Worm (Caenorhabditis elegans): ENCODE measurements around the gene rdl-1.

Gene rdl-1

ce11 chrIV:7816402-7817102 lies 46.5 kb upstream of the rdl-1 start:
- TF ChIP-seq aly-2 (tag; optimal IDR thresholded peaks at IDR 0.05), result no peak
- TF ChIP-seq unc-55 (GFP tag; optimal IDR thresholded peaks at IDR 0.05), result peak; percentile 41
- TF ChIP-seq nhr-11 (tag; optimal IDR thresholded peaks at IDR 0.05), result no peak
- TF ChIP-seq mdl-1 (tag; optimal IDR thresholded peaks at IDR 0.05), result no peak
- TF ChIP-seq egl-27 (tag; optimal IDR thresholded peaks at IDR 0.05), result no peak
- TF ChIP-seq lsy-2 (tag; optimal IDR thresholded peaks at IDR 0.05), result peak in 1 of 2 experiments; percentile 56
- no peak for TF ChIP-seq sem-4 (tag; optimal IDR thresholded peaks at IDR 0.05)
- TF ChIP-seq nhr-21 (tag; optimal IDR thresholded peaks at IDR 0.05), result no peak
- no peak for TF ChIP-seq nhr-6 (tag; optimal IDR thresholded peaks at IDR 0.05)
- no peak for TF ChIP-seq blmp-1 (tag; optimal IDR thresholded peaks at IDR 0.05; ENCODE audit: insufficient read depth)
- no peak for TF ChIP-seq fos-1 (tag; optimal IDR thresholded peaks at IDR 0.05)
- TF ChIP-seq nhr-23 (tag; optimal IDR thresholded peaks at IDR 0.05), result no peak
- no peak for TF ChIP-seq peb-1 (tag; optimal IDR thresholded peaks at IDR 0.05)
- TF ChIP-seq sma-9 (GFP tag; optimal IDR thresholded peaks at IDR 0.05), result peak; percentile 16
- TF ChIP-seq sma-9 (tag; optimal IDR thresholded peaks at IDR 0.05), result no peak
- TF ChIP-seq ztf-1 (GFP tag; conservative IDR thresholded peaks at IDR 0.05), result no peak
- TF ChIP-seq nhr-129 (tag; optimal IDR thresholded peaks at IDR 0.05), result peak; percentile 43
- TF ChIP-seq unc-62 (GFP tag; optimal IDR thresholded peaks at IDR 0.05), result no peak
- TF ChIP-seq ztf-4 (tag; optimal IDR thresholded peaks at IDR 0.05), result no peak
- TF ChIP-seq crh-2 (tag; optimal IDR thresholded peaks at IDR 0.05), result peak; percentile 20
- TF ChIP-seq nhr-10 (tag; optimal IDR thresholded peaks at IDR 0.05), result no peak
- TF ChIP-seq lin-11 (tag; optimal IDR thresholded peaks at IDR 0.05), result no peak
- no peak for TF ChIP-seq mbf-1 (tag; optimal IDR thresholded peaks at IDR 0.05)
- TF ChIP-seq ceh-16 (tag; optimal IDR thresholded peaks at IDR 0.05), result no peak
- TF ChIP-seq dmd-4 (tag; optimal IDR thresholded peaks at IDR 0.05), result no peak
- no peak for TF ChIP-seq lin-13 (GFP tag; optimal IDR thresholded peaks at IDR 0.05)
- TF ChIP-seq ZK546.5 (tag; optimal IDR thresholded peaks at IDR 0.05), result no peak
- peak; percentile 88 for TF ChIP-seq gmeb-1 (tag; optimal IDR thresholded peaks at IDR 0.05)
- TF ChIP-seq zag-1 (tag; optimal IDR thresholded peaks at IDR 0.05), result no peak
- peak; percentile 57 for TF ChIP-seq sma-3 (GFP tag; optimal IDR thresholded peaks at IDR 0.05)
- TF ChIP-seq C34F6.9 (tag; optimal IDR thresholded peaks at IDR 0.05), result peak; percentile 13
- no peak for TF ChIP-seq elt-3 (tag; optimal IDR thresholded peaks at IDR 0.05)
- no peak for TF ChIP-seq ztf-11 (tag; optimal IDR thresholded peaks at IDR 0.05)
- no peak for TF ChIP-seq ceh-82 (tag; optimal IDR thresholded peaks at IDR 0.05)
- no peak for TF ChIP-seq ama-1 (optimal IDR thresholded peaks at IDR 0.05)
- no peak for TF ChIP-seq Y55F3AM.14 (GFP tag; optimal IDR thresholded peaks at IDR 0.05)
- TF ChIP-seq nhr-237 (tag; optimal IDR thresholded peaks at IDR 0.05), result no peak
- TF ChIP-seq nhr-77 (tag; optimal IDR thresholded peaks at IDR 0.05), result no peak
- no peak for TF ChIP-seq skn-1 (tag; optimal IDR thresholded peaks at IDR 0.05)
- no peak for TF ChIP-seq lin-39 (tag; optimal IDR thresholded peaks at IDR 0.05)
- TF ChIP-seq elt-1 (tag; optimal IDR thresholded peaks at IDR 0.05), result no peak
- no peak for TF ChIP-seq unc-39 (tag; optimal IDR thresholded peaks at IDR 0.05)
- TF ChIP-seq snpc-4 (tag; optimal IDR thresholded peaks at IDR 0.05), result no peak
- no peak for TF ChIP-seq nhr-25 (tag; optimal IDR thresholded peaks at IDR 0.05)
- TF ChIP-seq R02D3.7 (tag; optimal IDR thresholded peaks at IDR 0.05), result no peak
- TF ChIP-seq mab-5 (tag; optimal IDR thresholded peaks at IDR 0.05), result no peak
- TF ChIP-seq nhr-12 (tag; optimal IDR thresholded peaks at IDR 0.05), result no peak
- no peak for TF ChIP-seq alr-1 (tag; optimal IDR thresholded peaks at IDR 0.05)
- TF ChIP-seq F13H6.1 (tag; optimal IDR thresholded peaks at IDR 0.05), result no peak

Measured in whole organism, L2 larva.